Worm (Caenorhabditis elegans): ENCODE measurements around the gene B0034.4.
A peak's percentile ranks its signal among the peaks of the same experiment; 100 is the strongest.

The B0034.4 gene

ce11 chrII:5931109-5931508, 38.2 kb downstream of the B0034.4 start:
- TF ChIP-seq ref-2 (tag; optimal IDR thresholded peaks at IDR 0.05) (peak; percentile 45), ceh-30 (tag; optimal IDR thresholded peaks at IDR 0.05) (no peak)

DNA sequence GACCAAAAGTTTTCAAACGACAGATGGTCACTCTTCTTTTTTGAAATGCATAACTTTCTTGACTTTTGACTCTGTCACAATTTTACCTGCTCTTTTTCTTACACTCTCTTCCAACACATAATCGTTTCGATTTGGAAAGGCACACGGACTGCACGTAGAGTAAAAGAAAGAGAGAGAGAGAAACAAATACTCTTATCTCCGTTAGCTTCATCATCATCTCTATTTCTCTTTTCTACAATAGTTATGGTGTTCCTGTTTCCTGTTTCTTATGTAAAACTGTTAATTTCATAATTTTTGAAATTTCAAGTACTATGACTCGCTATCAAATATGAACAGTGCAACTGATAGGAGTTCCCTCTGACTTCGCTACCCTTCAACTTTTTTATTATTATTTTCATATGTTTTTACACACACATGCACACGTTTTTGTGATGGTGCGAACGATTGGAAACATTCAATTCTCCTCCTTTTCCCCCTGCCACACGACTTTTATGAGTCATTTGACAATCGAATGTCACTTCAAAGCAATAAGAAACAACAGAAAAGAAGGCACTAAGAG, 39.2 kb downstream of the B0034.4 start:
- no peak for TF ChIP-seq che-1 (tag; optimal IDR thresholded peaks at IDR 0.05)
- TF ChIP-seq pax-1 (tag; optimal IDR thresholded peaks at IDR 0.05) = no peak
- no peak for TF ChIP-seq hlh-6 (tag; optimal IDR thresholded peaks at IDR 0.05)
- TF ChIP-seq zip-5 (tag; optimal IDR thresholded peaks at IDR 0.05) = no peak
- peak; percentile 39 for TF ChIP-seq elt-2 (tag; optimal IDR thresholded peaks at IDR 0.05)
- TF ChIP-seq K09A11.1 (tag; optimal IDR thresholded peaks at IDR 0.05; ENCODE audit: insufficient read depth) = no peak

DNA sequence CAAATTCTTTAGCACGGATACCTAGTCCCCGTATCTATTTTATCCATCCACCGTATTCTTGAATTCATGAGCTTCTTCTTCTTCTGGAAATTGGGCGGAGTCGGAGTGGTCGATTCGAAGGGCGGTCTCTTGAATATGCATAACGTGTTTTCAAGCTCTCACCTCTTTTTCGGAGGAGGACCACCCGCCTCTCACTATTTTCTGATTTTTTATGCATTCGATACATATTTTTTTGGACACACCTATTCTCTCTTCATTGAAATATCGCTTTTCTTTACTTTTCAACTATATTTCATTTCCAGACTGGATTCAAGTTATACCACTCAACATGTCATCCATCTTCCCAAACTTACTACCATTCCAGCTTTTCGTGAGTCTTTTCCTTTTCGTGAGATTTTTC, 40.8 kb downstream of the B0034.4 start, which contains the start of gene egl-44:
Gene egl-44, plus strand, starts transcription at position 301 of the 400 bp plus-strand sequence.
- no peak for TF ChIP-seq ttx-3 (tag; optimal IDR thresholded peaks at IDR 0.05)
- no peak for TF ChIP-seq pqm-1 (tag; optimal IDR thresholded peaks at IDR 0.05)
- TF ChIP-seq fkh-6 (tag; optimal IDR thresholded peaks at IDR 0.05) = no peak
- TF ChIP-seq pha-2 (tag; optimal IDR thresholded peaks at IDR 0.05) = no peak
- TF ChIP-seq odd-2 (tag; optimal IDR thresholded peaks at IDR 0.05) = no peak
- no peak for TF ChIP-seq nhr-11 (tag; optimal IDR thresholded peaks at IDR 0.05)
- no peak for TF ChIP-seq ceh-24 (tag; optimal IDR thresholded peaks at IDR 0.05)
- TF ChIP-seq ets-4 (tag; optimal IDR thresholded peaks at IDR 0.05) = no peak
- no peak for TF ChIP-seq mec-3 (tag; optimal IDR thresholded peaks at IDR 0.05; ENCODE audit: borderline replicate concordance)
- no peak for TF ChIP-seq hlh-13 (GFP tag; optimal IDR thresholded peaks at IDR 0.05)
- TF ChIP-seq sox-4 (tag; optimal IDR thresholded peaks at IDR 0.05) = no peak
- TF ChIP-seq sdc-2 (tag; optimal IDR thresholded peaks at IDR 0.05) = no peak
- TF ChIP-seq ceh-2 (tag; optimal IDR thresholded peaks at IDR 0.05) = no peak
- TF ChIP-seq zip-5 (tag; optimal IDR thresholded peaks at IDR 0.05) = no peak

DNA sequence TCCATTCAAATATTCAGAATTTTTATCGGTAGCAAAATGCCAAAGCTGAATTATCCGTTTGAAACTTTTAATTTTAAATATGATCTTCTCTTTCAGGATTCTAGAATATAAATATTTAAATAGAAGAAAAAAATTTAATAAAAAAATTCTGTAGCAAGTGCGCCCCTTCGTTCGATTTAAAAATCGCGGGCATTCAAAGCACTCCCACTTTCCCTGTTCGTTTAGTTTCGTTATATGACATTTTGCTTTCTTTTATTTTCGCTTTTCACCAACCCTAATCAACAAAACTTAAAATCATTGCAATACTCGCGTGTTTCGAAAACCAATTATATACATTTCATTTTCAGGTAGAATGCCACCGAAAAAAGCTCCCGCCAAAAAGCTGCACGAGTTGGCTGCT, 47.7 kb downstream of the B0034.4 start, which contains the start of gene vrk-1:
Gene vrk-1, plus strand, starts transcription at position 348 of the 400 bp plus-strand sequence.
- TF ChIP-seq pag-3 (tag; optimal IDR thresholded peaks at IDR 0.05; ENCODE audit: borderline replicate concordance) (no peak), tbx-2 (tag; optimal IDR thresholded peaks at IDR 0.05) (no peak), ahr-1 (tag; optimal IDR thresholded peaks at IDR 0.05) (no peak)

DNA sequence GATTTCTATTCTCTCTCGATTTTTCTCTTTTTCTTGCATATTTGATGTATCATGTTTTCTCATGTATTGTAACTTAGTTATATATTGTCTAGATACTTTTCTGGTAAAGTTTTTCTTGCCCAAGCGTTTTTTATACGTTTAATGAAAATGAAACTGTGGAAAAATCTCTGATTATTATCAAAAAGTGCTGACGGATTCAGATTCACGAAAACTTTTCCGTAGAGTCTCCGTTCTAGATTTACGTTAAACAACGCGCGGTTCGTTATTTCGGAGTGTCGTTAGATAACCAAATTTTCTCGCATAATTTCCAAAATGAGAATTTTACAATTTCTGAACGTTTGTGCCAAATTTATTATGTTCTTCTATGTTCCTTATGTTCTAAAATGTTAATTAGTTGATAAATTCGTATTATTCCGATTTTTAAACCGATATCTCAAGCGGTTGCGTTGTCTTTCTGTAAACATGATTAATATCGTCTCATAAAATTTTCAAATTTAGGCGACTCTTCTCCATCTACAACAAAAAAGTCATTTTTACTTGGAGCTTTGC, 51.1 kb downstream of the B0034.4 start, which contains the start of gene ptp-2:
Gene ptp-2, plus strand, starts transcription at position 499 of the 549 bp plus-strand sequence.
- TF ChIP-seq ceh-45 (GFP tag; IDR thresholded peaks at IDR 0.05) (no peak), pat-9 (tag; optimal IDR thresholded peaks at IDR 0.05) (no peak), fkh-10 (GFP tag; optimal IDR thresholded peaks at IDR 0.05) (no peak), pha-4 (tag; optimal IDR thresholded peaks at IDR 0.05) (no peak), sdc-2 (tag; optimal IDR thresholded peaks at IDR 0.05) (no peak), ets-4 (tag; optimal IDR thresholded peaks at IDR 0.05) (peak; percentile 27), fax-1 (tag; optimal IDR thresholded peaks at IDR 0.05) (no peak), dmd-4 (tag; optimal IDR thresholded peaks at IDR 0.05; ENCODE audit: borderline replicate concordance) (no peak), ceh-22 (tag; optimal IDR thresholded peaks at IDR 0.05) (no peak), Y22D7AL.16 (tag; optimal IDR thresholded peaks at IDR 0.05) (no peak), ttx-3 (tag; optimal IDR thresholded peaks at IDR 0.05) (no peak), pha-2 (tag; optimal IDR thresholded peaks at IDR 0.05) (no peak), ceh-48 (tag; optimal IDR thresholded peaks at IDR 0.05) (no peak), hlh-15 (tag; optimal IDR thresholded peaks at IDR 0.05) (no peak), ceh-31 (tag; optimal IDR thresholded peaks at IDR 0.05) (peak; percentile 36), lin-11 (tag; optimal IDR thresholded peaks at IDR 0.05) (no peak), ref-2 (tag; optimal IDR thresholded peaks at IDR 0.05) (no peak), F13H6.1 (tag; optimal IDR thresholded peaks at IDR 0.05) (no peak), tbx-7 (tag; optimal IDR thresholded peaks at IDR 0.05) (no peak), ama-1 (optimal IDR thresholded peaks at IDR 0.05) (no peak), nhr-11 (tag; optimal IDR thresholded peaks at IDR 0.05) (no peak), sox-4 (tag; optimal IDR thresholded peaks at IDR 0.05) (no peak), C38D4.7 (GFP tag; optimal IDR thresholded peaks at IDR 0.05) (no peak), hlh-30 (tag; optimal IDR thresholded peaks at IDR 0.05; ENCODE audit: insufficient read depth) (peak; percentile 41), K02D7.2 (tag; optimal IDR thresholded peaks at IDR 0.05) (no peak), ceh-34 (tag; optimal IDR thresholded peaks at IDR 0.05) (no peak), hlh-6 (tag; optimal IDR thresholded peaks at IDR 0.05) (no peak), nhr-232 (tag; optimal IDR thresholded peaks at IDR 0.05) (no peak), ceh-18 (tag; optimal IDR thresholded peaks at IDR 0.05) (no peak)

Measured in whole organism, late embryonic.